Fruit fly (Drosophila melanogaster) whole organism, embryonic: ENCODE results near the gene CG14650.

Experiments used
- Ada2b ChIP-seq: fragments of 200-800 bp; sonication (Bioruptor generic); IDR thresholded peaks from 2 replicates; pipeline ENCODE4 v1.3.6; 2022; ENCODE audit warnings: missing biosample characterization, missing genetic modification characterization
- CG10209 ChIP-seq: fragments of 200-800 bp; sonication (Bioruptor generic); optimal IDR thresholded peaks from 3 replicates; lab custom pipeline; 2017; ENCODE audit warnings: missing biosample characterization, mild to moderate bottlenecking, missing genetic modification characterization, missing genetic modification reagents
- CG11398 ChIP-seq: fragments of 200-800 bp; sonication (Bioruptor generic); optimal IDR thresholded peaks from 2 replicates; lab custom pipeline; 2016; ENCODE audit warnings: missing biosample characterization, missing genetic modification characterization
- CG11560 ChIP-seq: fragments of 200-800 bp; sonication (Bioruptor generic); IDR thresholded peaks from 3 replicates; pipeline ENCODE4 v1.3.6; 2022; ENCODE audit warnings: missing biosample characterization, missing genetic modification characterization
- CG12299 ChIP-seq: fragments of 200-800 bp; sonication (Bioruptor generic); optimal IDR thresholded peaks from 2 replicates; lab custom pipeline; 2018; ENCODE audit warnings: missing biosample characterization, mild to moderate bottlenecking, missing genetic modification characterization
- CG12942 ChIP-seq: fragments of 200-800 bp; sonication (Bioruptor generic); optimal IDR thresholded peaks from 3 replicates; lab custom pipeline; 2016; ENCODE audit warnings: missing biosample characterization, missing genetic modification characterization
- CG1602 ChIP-seq: fragments of 200-800 bp; sonication (Bioruptor generic); optimal IDR thresholded peaks from 3 replicates; lab custom pipeline; 2016; ENCODE audit warnings: missing biosample characterization, missing genetic modification characterization
- CG16813 ChIP-seq: fragments of 200-800 bp; sonication (Bioruptor generic); IDR thresholded peaks from 3 replicates; pipeline ENCODE4 v1.3.6; 2022; ENCODE audit warnings: missing biosample characterization, missing genetic modification characterization; ENCODE audit not compliant: partially characterized antibody
- CG17359 ChIP-seq: fragments of 200-800 bp; sonication (Bioruptor generic); optimal IDR thresholded peaks from 3 replicates; lab custom pipeline; 2018; ENCODE audit warnings: missing biosample characterization, mild to moderate bottlenecking, missing genetic modification characterization, moderate library complexity
- CG17361 ChIP-seq: fragments of 200-800 bp; sonication (Bioruptor generic); IDR thresholded peaks from 3 replicates; pipeline ENCODE4 v1.3.6; 2022; ENCODE audit warnings: missing biosample characterization, missing genetic modification characterization
- CG17912 ChIP-seq: fragments of 200-800 bp; sonication (Bioruptor generic); optimal IDR thresholded peaks from 2 replicates; lab custom pipeline; 2018; ENCODE audit warnings: missing biosample characterization, mild to moderate bottlenecking, missing genetic modification characterization
- CG2120 ChIP-seq: fragments of 200-800 bp; sonication (Bioruptor generic); optimal IDR thresholded peaks from 3 replicates; lab custom pipeline; 2016; ENCODE audit warnings: missing biosample characterization, missing genetic modification characterization
- CG2875 ChIP-seq: fragments of 200-800 bp; sonication (Bioruptor generic); optimal IDR thresholded peaks from 2 replicates; lab custom pipeline; 2017; ENCODE audit warnings: missing biosample characterization, mild to moderate bottlenecking, missing genetic modification characterization, missing genetic modification reagents
- CG30403 ChIP-seq: fragments of 200-800 bp; sonication (Bioruptor generic); optimal IDR thresholded peaks from 3 replicates; lab custom pipeline; 2016; ENCODE audit warnings: missing biosample characterization, missing genetic modification characterization
- CG30431 ChIP-seq: fragments of 200-800 bp; sonication (Bioruptor generic); optimal IDR thresholded peaks from 2 replicates; lab custom pipeline; 2017; ENCODE audit warnings: missing biosample characterization, missing genetic modification characterization
- CG32532 ChIP-seq: fragments of 200-800 bp; sonication (Bioruptor generic); IDR thresholded peaks from 2 replicates; pipeline ENCODE4 v1.3.6; 2022; ENCODE audit warnings: missing biosample characterization, missing genetic modification characterization
- CG34224 ChIP-seq: fragments of 200-800 bp; sonication (Bioruptor generic); IDR thresholded peaks from 3 replicates; pipeline ENCODE4 v1.3.6; 2022; ENCODE audit warnings: missing biosample characterization, missing genetic modification characterization; ENCODE audit not compliant: partially characterized antibody
- CG3995 ChIP-seq: fragments of 200-800 bp; sonication (Bioruptor generic); optimal IDR thresholded peaks from 3 replicates; lab custom pipeline; 2016; ENCODE audit warnings: missing biosample characterization, missing genetic modification characterization
- CG4854 ChIP-seq: fragments of 200-800 bp; sonication (Bioruptor generic); optimal IDR thresholded peaks from 2 replicates; lab custom pipeline; 2016; ENCODE audit warnings: missing biosample characterization, missing genetic modification characterization, inconsistent platforms
- CG6654 ChIP-seq: fragments of 200-800 bp; sonication (Bioruptor generic); optimal IDR thresholded peaks from 2 replicates; lab custom pipeline; 2017; ENCODE audit warnings: missing biosample characterization, mild to moderate bottlenecking, missing genetic modification characterization
- CG7987 ChIP-seq: fragments of 200-800 bp; sonication (Bioruptor generic); optimal IDR thresholded peaks from 2 replicates; lab custom pipeline; 2018; ENCODE audit warnings: missing biosample characterization, mild to moderate bottlenecking, missing genetic modification characterization, moderate library complexity
- CG8359 ChIP-seq: fragments of 200-800 bp; sonication (Bioruptor generic); optimal IDR thresholded peaks from 2 replicates; lab custom pipeline; 2017; ENCODE audit warnings: missing biosample characterization, mild to moderate bottlenecking, missing genetic modification characterization, borderline replicate concordance
- Ets65A ChIP-seq: fragments of 200-800 bp; sonication (Bioruptor generic); peaks from one replicate; lab custom pipeline; 2016; ENCODE audit warnings: missing biosample characterization, missing genetic modification characterization
- Ets97D ChIP-seq: fragments of 200-800 bp; sonication (Bioruptor generic); optimal IDR thresholded peaks from 3 replicates; lab custom pipeline; 2016; ENCODE audit warnings: missing biosample characterization, missing genetic modification characterization
- HLH3B ChIP-seq: fragments of 200-800 bp; sonication (Bioruptor generic); IDR thresholded peaks from 2 replicates; pipeline ENCODE4 v1.3.6; 2022; ENCODE audit warnings: missing biosample characterization, missing genetic modification characterization
- MBD-R2 ChIP-seq: fragments of 200-800 bp; sonication (Bioruptor generic); IDR thresholded peaks from 2 replicates; pipeline ENCODE4 v1.3.6; 2022; ENCODE audit warnings: missing biosample characterization, missing genetic modification characterization
- MESR4 ChIP-seq: fragments of 200-800 bp; sonication (Bioruptor generic); optimal IDR thresholded peaks from 2 replicates; lab custom pipeline; 2018; ENCODE audit warnings: missing biosample characterization, mild to moderate bottlenecking, missing genetic modification characterization, moderate library complexity
- Med ChIP-seq: fragments of 200-800 bp; sonication (Bioruptor generic); peaks from one replicate; lab custom pipeline; 2016; ENCODE audit warnings: missing biosample characterization, missing genetic modification characterization, mild to moderate bottlenecking, inconsistent platforms, moderate library complexity
- Meics ChIP-seq: fragments of 200-800 bp; sonication (Bioruptor generic); optimal IDR thresholded peaks from 2 replicates; lab custom pipeline; 2017; ENCODE audit warnings: missing biosample characterization, mild to moderate bottlenecking, missing genetic modification characterization
- Myb ChIP-seq: fragments of 200-800 bp; sonication (Bioruptor generic); optimal IDR thresholded peaks from 2 replicates; lab custom pipeline; 2016; ENCODE audit warnings: missing biosample characterization, missing genetic modification characterization
- Poxn ChIP-seq: fragments of 200-800 bp; sonication (Bioruptor generic); IDR thresholded peaks from 2 replicates; pipeline ENCODE4 v1.3.6; 2022; ENCODE audit warnings: missing biosample characterization, missing genetic modification characterization
- Scr ChIP-seq: fragments of 200-800 bp; sonication (Bioruptor generic); IDR thresholded peaks from 2 replicates; pipeline ENCODE4 v1.3.6; 2022; ENCODE audit warnings: missing biosample characterization, missing genetic modification characterization; ENCODE audit not compliant: partially characterized antibody
- ara ChIP-seq: fragments of 200-800 bp; sonication (Bioruptor generic); IDR thresholded peaks from 2 replicates; pipeline ENCODE4 v1.3.6; 2022; ENCODE audit warnings: missing biosample characterization, missing genetic modification characterization
- chinmo ChIP-seq: fragments of 200-800 bp; sonication (Bioruptor generic); IDR thresholded peaks from 4 replicates; pipeline ENCODE4 v1.3.6; 2022; ENCODE audit warnings: missing biosample characterization, missing genetic modification characterization; ENCODE audit not compliant: partially characterized antibody
- chn ChIP-seq: fragments of 200-800 bp; sonication (Bioruptor generic); optimal IDR thresholded peaks from 2 replicates; lab custom pipeline; 2016; ENCODE audit warnings: missing biosample characterization, missing genetic modification characterization
- gce ChIP-seq: fragments of 200-800 bp; sonication (Bioruptor generic); IDR thresholded peaks from 3 replicates; pipeline ENCODE4 v1.3.6; 2022; ENCODE audit warnings: missing biosample characterization, missing genetic modification characterization
- gfzf ChIP-seq: fragments of 200-800 bp; sonication (Bioruptor generic); optimal IDR thresholded peaks from 2 replicates; lab custom pipeline; 2016; ENCODE audit warnings: missing biosample characterization, mild to moderate bottlenecking, missing genetic modification characterization, moderate library complexity
- gt ChIP-seq: fragments of 200-800 bp; sonication (Bioruptor generic); IDR thresholded peaks from 2 replicates; pipeline ENCODE4 v1.3.6; 2022; ENCODE audit warnings: missing biosample characterization, missing genetic modification characterization
- her ChIP-seq: fragments of 200-800 bp; sonication (Bioruptor generic); optimal IDR thresholded peaks from 2 replicates; lab custom pipeline; 2016; ENCODE audit warnings: missing biosample characterization, missing genetic modification characterization
- klu ChIP-seq: fragments of 200-800 bp; sonication (Bioruptor generic); IDR thresholded peaks from 2 replicates; pipeline ENCODE4 v1.3.6; 2022; ENCODE audit warnings: missing biosample characterization, missing genetic modification characterization
- knrl ChIP-seq: fragments of 200-800 bp; sonication (Bioruptor generic); IDR thresholded peaks from 3 replicates; pipeline ENCODE4 v1.3.6; 2022; ENCODE audit warnings: missing biosample characterization, missing genetic modification characterization; ENCODE audit not compliant: partially characterized antibody
- lab ChIP-seq: fragments of 200-800 bp; sonication (Bioruptor generic); optimal IDR thresholded peaks from 3 replicates; lab custom pipeline; 2017; ENCODE audit warnings: missing biosample characterization, missing genetic modification characterization, mild to moderate bottlenecking, moderate library complexity, missing genetic modification reagents
- maf-S ChIP-seq: fragments of 200-800 bp; sonication (Bioruptor generic); optimal IDR thresholded peaks from 2 replicates; lab custom pipeline; 2016; ENCODE audit warnings: missing biosample characterization, missing genetic modification characterization
- nerfin-2 ChIP-seq: fragments of 200-800 bp; sonication (Bioruptor generic); IDR thresholded peaks from 2 replicates; pipeline ENCODE4 v1.3.6; 2022; ENCODE audit warnings: missing biosample characterization, missing genetic modification characterization; ENCODE audit not compliant: partially characterized antibody
- otp ChIP-seq: fragments of 200-800 bp; sonication (Bioruptor generic); IDR thresholded peaks from 3 replicates; pipeline ENCODE4, ENCODE4 v1.3.6; 2022; ENCODE audit warnings: missing biosample characterization, missing genetic modification characterization
- pfk ChIP-seq: fragments of 200-800 bp; sonication (Bioruptor generic); optimal IDR thresholded peaks from 2 replicates; lab custom pipeline; 2018; ENCODE audit warnings: missing biosample characterization, mild to moderate bottlenecking, missing genetic modification characterization, moderate library complexity
- sens ChIP-seq: fragments of 200-800 bp; sonication (Bioruptor generic); peaks from one replicate; lab custom pipeline; 2016; ENCODE audit warnings: missing biosample characterization, missing genetic modification characterization
- tio ChIP-seq: fragments of 200-800 bp; sonication (Bioruptor generic); optimal IDR thresholded peaks from 2 replicates; lab custom pipeline; 2017; ENCODE audit warnings: missing biosample characterization, missing genetic modification characterization, inconsistent platforms
- tup ChIP-seq: fragments of 200-800 bp; sonication (Bioruptor generic); optimal IDR thresholded peaks from 2 replicates; lab custom pipeline; 2016; ENCODE audit warnings: missing biosample characterization, mild to moderate bottlenecking, missing genetic modification characterization, moderate library complexity
- twi ChIP-seq: fragments of 200-800 bp; optimal IDR thresholded peaks from 2 replicates; lab custom pipeline; 2019; ENCODE audit warnings: missing biosample characterization, mild to moderate bottlenecking, missing genetic modification characterization, moderate library complexity
- usp ChIP-seq: fragments of >200 bp; optimal IDR thresholded peaks from 2 replicates; lab custom pipeline; 2017; ENCODE audit warnings: missing biosample characterization, missing genetic modification characterization
- vfl ChIP-seq: fragments of 200-800 bp; sonication (Bioruptor generic); optimal IDR thresholded peaks from 2 replicates; lab custom pipeline; 2016; ENCODE audit warnings: missing biosample characterization, missing genetic modification characterization

Gene CG14650

DNA sequence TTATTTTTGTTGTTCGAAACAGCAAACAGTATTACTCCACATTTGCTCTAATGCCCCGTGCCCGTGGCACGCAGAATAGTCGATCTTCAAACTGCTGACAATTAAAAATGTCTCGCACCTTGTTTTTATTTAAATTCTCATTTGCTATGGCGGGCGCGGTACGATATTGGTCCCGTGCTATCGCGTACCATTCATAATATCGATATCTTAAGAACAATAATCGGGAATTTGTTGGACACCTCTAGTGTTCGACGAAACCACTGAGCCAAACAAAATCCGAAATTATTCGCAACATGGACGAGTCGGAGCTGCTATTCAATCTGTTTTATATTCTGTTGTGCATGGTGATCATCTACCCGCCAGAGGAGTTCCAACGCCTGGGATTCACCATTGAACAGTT is 47.1 kb upstream of the CG14650 start, which contains the start of gene CG14646 (continued):
- TF ChIP-seq MBD-R2 (GFP tag; lab: Robert Waterston, UW) (peak; percentile 64; the same call in 1 of the 2 replicates), CG16813 (GFP tag; lab: Robert Waterston, UW) (peak; percentile 86), vfl (GFP tag; lab: Kevin White, UChicago) (no peak), tup (GFP tag; lab: Kevin White, UChicago) (no peak), MESR4 (peak; percentile 59), twi (no peak), lab (GFP tag; lab: Kevin White, UChicago) (no peak), CG30403 (GFP tag; lab: Kevin White, UChicago) (no peak), CG12299 (no peak), HLH3B (GFP tag; lab: Robert Waterston, UW) (no peak), CG8359 (GFP tag; lab: Kevin White, UChicago) (no peak), CG2875 (no peak), Meics (GFP tag; lab: Kevin White, UChicago) (no peak), sens (peak; percentile 13), pfk (GFP tag; lab: Kevin White, UChicago) (no peak), chinmo (0 out of 4 replicates have a peak, but pooled peaks have one; percentile 65), CG3995 (GFP tag; lab: Kevin White, UChicago) (no peak), CG17912 (GFP tag; lab: Kevin White, UChicago) (no peak), her (GFP tag; lab: Kevin White, UChicago) (no peak), CG1602 (GFP tag; lab: Kevin White, UChicago) (no peak), CG32532 (GFP tag; lab: Robert Waterston, UW) (no peak), CG17359 (tag; lab: Kevin White, UChicago) (no peak), CG4854 (no peak), nerfin-2 (peak; percentile 70), Med (GFP tag; lab: Kevin White, UChicago) (peak; percentile 80), chn (GFP tag; lab: Kevin White, UChicago) (no peak), CG2120 (GFP tag; lab: Kevin White, UChicago) (no peak), gce (no peak), Ets65A (peak; percentile 24), Scr (GFP tag; lab: Robert Waterston, UW) (peak; percentile 87), klu (GFP tag; lab: Robert Waterston, UW) (no peak), knrl (GFP tag; lab: Robert Waterston, UW) (peak; percentile 73; the same call in 2 of the 3 replicates), maf-S (no peak), CG12942 (GFP tag; lab: Kevin White, UChicago) (no peak), CG7987 (GFP tag; lab: Kevin White, UChicago) (no peak), ara (GFP tag; lab: Robert Waterston, UW) (no peak), tio (GFP tag; lab: Kevin White, UChicago) (no peak), otp (no peak), CG11398 (GFP tag; lab: Kevin White, UChicago) (peak; percentile 2), CG6654 (GFP tag; lab: Kevin White, UChicago) (no peak), CG10209 (GFP tag; lab: Kevin White, UChicago) (no peak), CG17361 (GFP tag; lab: Robert Waterston, UW) (no peak), Ada2b (GFP tag; lab: Robert Waterston, UW) (no peak), CG11560 (tag; lab: Robert Waterston, UW) (no peak), Myb (GFP tag; lab: Kevin White, UChicago) (peak; percentile 15), CG34224 (GFP tag; lab: Robert Waterston, UW) (peak; percentile 92), Poxn (GFP tag; lab: Robert Waterston, UW) (no peak), usp (GFP tag; lab: Kevin White, UChicago) (no peak), gfzf (peak; percentile 5), CG30431 (GFP tag; lab: Kevin White, UChicago) (no peak), gt (GFP tag; lab: Robert Waterston, UW) (no peak), Ets97D (GFP tag; lab: Kevin White, UChicago) (peak; percentile 24)
